Worm (Caenorhabditis elegans) whole organism, young adult: ENCODE measurements around the gene F56C9.6.

Source experiments
- F10E7.11 ChIP-seq: sonication (generic microtip); optimal IDR thresholded peaks from 2 replicates; lab custom pipeline; 2017; ENCODE audit warnings: mild to moderate bottlenecking, missing genetic modification characterization, moderate library complexity, missing compliant biosample characterization
- F22D6.2 ChIP-seq: sonication (generic microtip); optimal IDR thresholded peaks from 2 replicates; lab custom pipeline; 2016; ENCODE audit warnings: mild to moderate bottlenecking, missing genetic modification characterization, missing compliant biosample characterization
- F39B2.1 ChIP-seq: fragments of 200-800 bp; sonication (Bioruptor generic); IDR thresholded peaks from 2 replicates; pipeline ENCODE4 v1.3.6; 2022; ENCODE audit warnings: missing genetic modification reagents, missing genetic modification characterization, missing compliant biosample characterization
- F49E8.2 ChIP-seq: sonication (generic microtip); optimal IDR thresholded peaks from 3 replicates; lab custom pipeline; 2017; ENCODE audit warnings: missing genetic modification characterization, mild to moderate bottlenecking, missing compliant biosample characterization, antibody characterized with exemption, moderate library complexity; ENCODE audit not compliant: insufficient read depth
- F52B5.7 ChIP-seq: sonication (generic microtip); optimal IDR thresholded peaks from 2 replicates; lab custom pipeline; 2016; ENCODE audit warnings: mild to moderate bottlenecking, missing genetic modification characterization, missing compliant biosample characterization
- F57C9.4 ChIP-seq: sonication (generic microtip); optimal IDR thresholded peaks from 2 replicates; lab custom pipeline; 2017; ENCODE audit warnings: mild to moderate bottlenecking, missing genetic modification characterization, missing compliant biosample characterization
- K11D2.4 ChIP-seq: fragments of 200-800 bp; sonication (Bioruptor generic); IDR thresholded peaks from 2 replicates; pipeline ENCODE4 v1.3.6; 2022; ENCODE audit warnings: missing genetic modification reagents, missing genetic modification characterization, missing compliant biosample characterization
- Y53F4B.3 ChIP-seq: fragments of 200-800 bp; sonication (Bioruptor generic); IDR thresholded peaks from 2 replicates; pipeline ENCODE4 v1.3.6; 2022; ENCODE audit warnings: missing genetic modification reagents, missing genetic modification characterization, missing compliant biosample characterization
- Y67H2A.10 ChIP-seq: fragments of 200-800 bp; sonication (Bioruptor generic); conservative IDR thresholded peaks from 2 replicates; pipeline ENCODE4 v1.3.6; 2022; ENCODE audit warnings: missing genetic modification reagents, missing genetic modification characterization, missing compliant biosample characterization
- Y79H2A.3 ChIP-seq: fragments of 200-800 bp; sonication (Bioruptor generic); conservative IDR thresholded peaks from 2 replicates; pipeline ENCODE4 v1.3.6; 2022; ENCODE audit warnings: missing genetic modification reagents, missing genetic modification characterization, missing compliant biosample characterization
- Y95B8A.8 ChIP-seq: fragments of 200-800 bp; sonication (Bioruptor generic); IDR thresholded peaks from 2 replicates; pipeline ENCODE4 v1.3.6; 2022; ENCODE audit warnings: missing genetic modification reagents, missing genetic modification characterization, missing compliant biosample characterization
- ZK185.1 ChIP-seq: sonication (generic microtip); optimal IDR thresholded peaks from 2 replicates; lab custom pipeline; 2016; ENCODE audit warnings: mild to moderate bottlenecking, missing genetic modification characterization, missing compliant biosample characterization; ENCODE audit not compliant: poor library complexity, severe bottlenecking
- akir-1 ChIP-seq: fragments of 200-800 bp; sonication (Bioruptor generic); optimal IDR thresholded peaks from 2 replicates; lab custom pipeline; 2018; ENCODE audit warnings: mild to moderate bottlenecking, missing genetic modification characterization, moderate library complexity, missing compliant biosample characterization
- ama-1 ChIP-seq, 3 experiments: fragments of 150-350 bp in 1 of 3; sonication (generic microtip) in 2 of 3; optimal IDR thresholded peaks; 2 replicates each; lab custom pipeline; 2014 to 2018; ENCODE audit warnings: missing biosample characterization in 2 of 3, missing genetic modification characterization in 2 of 3, missing genetic modification reagents in 2 of 3
- aptf-2 ChIP-seq: fragments of 200-800 bp; sonication (Bioruptor generic); conservative IDR thresholded peaks from 2 replicates; pipeline ENCODE4 v1.3.6; 2022; ENCODE audit warnings: missing genetic modification reagents, missing genetic modification characterization, missing compliant biosample characterization
- aptf-3 ChIP-seq: fragments of 200-800 bp; sonication (Bioruptor generic); IDR thresholded peaks from 2 replicates; pipeline ENCODE4 v1.3.6; 2022; ENCODE audit warnings: missing genetic modification characterization, missing compliant biosample characterization
- bed-1 ChIP-seq: fragments of 200-800 bp; sonication (Bioruptor generic); IDR thresholded peaks from 2 replicates; pipeline ENCODE4 v1.3.6; 2022; ENCODE audit warnings: missing genetic modification reagents, missing genetic modification characterization, missing compliant biosample characterization
- cebp-1 ChIP-seq, 2 experiments: fragments of 200-800 bp in 1 of 2; sonication (Bioruptor generic) in 1 of 2; sonication (generic microtip) in 1 of 2; IDR thresholded peaks in 1 of 2; optimal IDR thresholded peaks in 1 of 2; 2 replicates each; pipeline versions ENCODE4 v1.3.6 to Lab custom; 2017 to 2022; ENCODE audit warnings: missing compliant biosample characterization in 2 of 2, missing genetic modification characterization in 2 of 2, mild to moderate bottlenecking in 1 of 2, missing genetic modification reagents in 1 of 2, moderate library complexity in 1 of 2
- cebp-2 ChIP-seq: fragments of 200-800 bp; sonication (Bioruptor generic); IDR thresholded peaks from 2 replicates; pipeline ENCODE4 v1.3.6; 2022; ENCODE audit warnings: missing genetic modification characterization, missing compliant biosample characterization
- ceh-27 ChIP-seq: fragments of 200-800 bp; sonication (Bioruptor generic); optimal IDR thresholded peaks from 2 replicates; lab custom pipeline; 2018; ENCODE audit warnings: mild to moderate bottlenecking, missing genetic modification characterization, moderate library complexity, missing compliant biosample characterization
- die-1 ChIP-seq: sonication (generic microtip); optimal IDR thresholded peaks from 2 replicates; lab custom pipeline; 2016; ENCODE audit warnings: missing genotype, mild to moderate bottlenecking, missing genetic modification characterization, missing compliant biosample characterization
- dpl-1 ChIP-seq: fragments of 150-350 bp; optimal IDR thresholded peaks from 2 replicates; lab custom pipeline; 2014; ENCODE audit warnings: missing biosample characterization, missing genetic modification reagents, missing genetic modification characterization
- efl-1 ChIP-seq: fragments of 150-350 bp; optimal IDR thresholded peaks from 2 replicates; lab custom pipeline; 2014; ENCODE audit warnings: missing biosample characterization, missing genetic modification reagents, missing genetic modification characterization
- ekl-4 ChIP-seq: fragments of 200-800 bp; sonication (Bioruptor generic); IDR thresholded peaks from 2 replicates; pipeline ENCODE4 v1.3.6; 2022; ENCODE audit warnings: missing genetic modification reagents, missing genetic modification characterization, missing compliant biosample characterization
- him-1 ChIP-seq: sonication (generic microtip); optimal IDR thresholded peaks from 2 replicates; lab custom pipeline; 2016; ENCODE audit warnings: missing genotype, missing genetic modification reagents, missing genetic modification characterization, missing compliant biosample characterization
- lag-1 ChIP-seq: fragments of 200-800 bp; sonication (Bioruptor generic); IDR thresholded peaks from 2 replicates; pipeline ENCODE4 v1.3.6; 2022; ENCODE audit warnings: missing genetic modification reagents, missing genetic modification characterization, missing compliant biosample characterization
- lsl-1 ChIP-seq: fragments of 200-800 bp; sonication (Bioruptor generic); optimal IDR thresholded peaks from 2 replicates; lab custom pipeline; 2018; ENCODE audit warnings: mild to moderate bottlenecking, missing genetic modification characterization, moderate library complexity, missing compliant biosample characterization
- lsy-27 ChIP-seq: sonication (generic microtip); optimal IDR thresholded peaks from 2 replicates; lab custom pipeline; 2017; ENCODE audit warnings: missing genetic modification characterization, mild to moderate bottlenecking, missing compliant biosample characterization, antibody characterized with exemption, missing genotype, borderline replicate concordance; ENCODE audit not compliant: insufficient read depth
- madf-10 ChIP-seq: sonication (generic microtip); optimal IDR thresholded peaks from 2 replicates; lab custom pipeline; 2016; ENCODE audit warnings: mild to moderate bottlenecking, missing genetic modification characterization, missing compliant biosample characterization
- madf-3 ChIP-seq: fragments of 200-800 bp; sonication (Bioruptor generic); IDR thresholded peaks from 2 replicates; pipeline ENCODE4 v1.3.6; 2022; ENCODE audit warnings: missing genetic modification reagents, missing genetic modification characterization, missing compliant biosample characterization
- mcd-1 ChIP-seq: fragments of 200-800 bp; sonication (Bioruptor generic); IDR thresholded peaks from 2 replicates; pipeline ENCODE4 v1.3.6; 2022; ENCODE audit warnings: missing genetic modification reagents, missing genetic modification characterization, missing compliant biosample characterization
- mel-28 ChIP-seq: sonication (generic microtip); optimal IDR thresholded peaks from 2 replicates; lab custom pipeline; 2016; ENCODE audit warnings: borderline replicate concordance, mild to moderate bottlenecking, missing genetic modification characterization, missing compliant biosample characterization
- mes-4 ChIP-seq: sonication (generic microtip); optimal IDR thresholded peaks from 2 replicates; lab custom pipeline; 2016; ENCODE audit warnings: missing genotype, missing genetic modification characterization, missing compliant biosample characterization
- mxl-1 ChIP-seq: sonication (generic microtip); optimal IDR thresholded peaks from 2 replicates; lab custom pipeline; 2016; ENCODE audit warnings: missing genetic modification characterization, missing compliant biosample characterization
- nfyb-1 ChIP-seq: fragments of 200-800 bp; sonication (Bioruptor generic); IDR thresholded peaks from 2 replicates; pipeline ENCODE4 v1.3.6; 2022; ENCODE audit warnings: missing genetic modification reagents, missing genetic modification characterization, missing compliant biosample characterization
- nhr-120 ChIP-seq: fragments of 200-800 bp; sonication (Bioruptor generic); IDR thresholded peaks from 2 replicates; pipeline ENCODE4 v1.3.6; 2022; ENCODE audit warnings: missing genetic modification characterization, missing compliant biosample characterization
- nhr-179 ChIP-seq: sonication (generic microtip); optimal IDR thresholded peaks from 2 replicates; lab custom pipeline; 2016; ENCODE audit warnings: mild to moderate bottlenecking, missing genetic modification characterization, missing compliant biosample characterization
- pha-4 ChIP-seq: fragments of 150-350 bp; sonication (generic microtip); optimal IDR thresholded peaks from 2 replicates; lab custom pipeline; 2014; ENCODE audit warnings: missing biosample characterization, missing genetic modification reagents, missing genetic modification characterization
- rcor-1 ChIP-seq: fragments of 200-800 bp; sonication (Bioruptor generic); IDR thresholded peaks from 2 replicates; pipeline ENCODE4 v1.3.6; 2022; ENCODE audit warnings: missing genetic modification reagents, missing genetic modification characterization, missing compliant biosample characterization
- rec-8 ChIP-seq, 2 experiments: sonication (generic microtip); optimal IDR thresholded peaks; 2 replicates each; lab custom pipeline; 2016; ENCODE audit warnings: mild to moderate bottlenecking in 2 of 2, missing genetic modification characterization in 2 of 2, missing genetic modification reagents in 2 of 2, missing genotype in 2 of 2, missing biosample characterization in 1 of 2, missing compliant biosample characterization in 1 of 2, moderate library complexity in 1 of 2
- rpc-1 ChIP-seq, 2 experiments: fragments of 150-350 bp in 1 of 2; sonication (generic microtip) in 1 of 2; optimal IDR thresholded peaks; 2 replicates each; lab custom pipeline; 2014 to 2018; ENCODE audit warnings: missing biosample characterization in 1 of 2, missing genetic modification characterization in 1 of 2, missing genetic modification reagents in 1 of 2, missing genotype in 1 of 2
- sea-2 ChIP-seq: fragments of 200-800 bp; sonication (Bioruptor generic); IDR thresholded peaks from 2 replicates; pipeline ENCODE4 v1.3.6; 2022; ENCODE audit warnings: missing genetic modification characterization, missing compliant biosample characterization
- snpc-4 ChIP-seq, 5 experiments: fragments of 150-350 bp in 1 of 5; sonication (generic microtip) in 4 of 5; optimal IDR thresholded peaks; 2 replicates each; lab custom pipeline; 2014 to 2018; ENCODE audit warnings: missing genetic modification characterization in 5 of 5, missing biosample characterization in 3 of 5, antibody characterized with exemption in 2 of 5, mild to moderate bottlenecking in 2 of 5, missing compliant biosample characterization in 2 of 5, missing genotype in 2 of 5, moderate library complexity in 2 of 5, missing genetic modification reagents in 1 of 5
- tbp1 ChIP-seq: fragments of 200-800 bp; sonication (Bioruptor generic); optimal IDR thresholded peaks from 2 replicates; lab custom pipeline; 2018; ENCODE audit warnings: mild to moderate bottlenecking, missing genetic modification characterization, missing compliant biosample characterization
- unc-130 ChIP-seq: sonication (generic microtip); optimal IDR thresholded peaks from 2 replicates; lab custom pipeline; 2016; ENCODE audit warnings: missing genetic modification reagents, missing genetic modification characterization, missing compliant biosample characterization
- zfh-2 ChIP-seq: fragments of 200-800 bp; sonication (Bioruptor generic); conservative IDR thresholded peaks from 2 replicates; pipeline ENCODE4 v1.3.6; 2022; ENCODE audit warnings: missing genetic modification reagents, missing genetic modification characterization, missing compliant biosample characterization
- ztf-3 ChIP-seq: fragments of 200-800 bp; sonication (Bioruptor generic); optimal IDR thresholded peaks from 2 replicates; lab custom pipeline; 2018; ENCODE audit warnings: mild to moderate bottlenecking, missing genetic modification characterization, missing compliant biosample characterization

The F56C9.6 gene

DNA sequence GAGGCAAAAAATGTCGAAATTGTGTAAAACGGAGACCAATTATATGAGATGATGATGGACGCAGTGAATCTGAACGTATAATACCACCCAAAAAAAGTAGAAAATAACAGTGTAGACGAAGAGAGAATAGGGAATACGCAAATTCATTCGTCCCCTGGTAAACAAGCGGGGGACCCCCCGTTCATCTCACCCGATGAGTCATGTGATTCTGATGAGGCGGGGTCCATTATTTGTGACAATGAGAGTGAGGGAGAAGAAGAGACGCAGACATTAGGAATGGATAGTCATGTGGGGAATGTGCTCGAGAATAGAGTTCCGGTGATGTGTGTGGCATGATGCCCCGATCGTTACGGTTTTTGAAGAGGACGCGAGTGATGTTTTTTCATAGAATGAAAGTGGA is 38.5 kb downstream of the F56C9.6 start (continued):
- TF ChIP-seq snpc-4 (GFP tag; optimal IDR thresholded peaks at IDR 0.05; lab: Kevin White, UChicago) = no peak
- peak in 1 of 4 experiments; percentile 6 for TF ChIP-seq snpc-4 (tag; optimal IDR thresholded peaks at IDR 0.05; lab: Kevin White, UChicago)
- TF ChIP-seq madf-10 = no peak
- no peak for TF ChIP-seq ZK185.1 (tag; lab: Kevin White, UChicago)
- no peak for TF ChIP-seq efl-1
- no peak for TF ChIP-seq him-1
- TF ChIP-seq cebp-1 (GFP tag; IDR thresholded peaks at IDR 0.05; lab: Robert Waterston, UW) = no peak; the same call in 1 of the 2 replicates
- TF ChIP-seq cebp-1 (tag; optimal IDR thresholded peaks at IDR 0.05; lab: Kevin White, UChicago) = peak; percentile 74
- no peak for TF ChIP-seq Y67H2A.10 (GFP tag; lab: Robert Waterston, UW)
- TF ChIP-seq lag-1 = no peak
- TF ChIP-seq nfyb-1 (GFP tag; lab: Robert Waterston, UW) = peak; percentile 68
- no peak for TF ChIP-seq Y79H2A.3 (GFP tag; lab: Robert Waterston, UW)
- no peak for TF ChIP-seq mxl-1 (tag; lab: Kevin White, UChicago)
- TF ChIP-seq ekl-4 (GFP tag; lab: Robert Waterston, UW) = no peak
- no peak for TF ChIP-seq nhr-179
- TF ChIP-seq dpl-1 (GFP tag; lab: Kevin White, UChicago) = no peak
- no peak for TF ChIP-seq sea-2 (GFP tag; lab: Robert Waterston, UW)
- peak; percentile 37 for TF ChIP-seq ceh-27 (GFP tag; lab: Kevin White, UChicago)
- no peak for TF ChIP-seq F52B5.7 (tag; lab: Kevin White, UChicago)
- TF ChIP-seq F49E8.2 (tag; lab: Kevin White, UChicago) = no peak
- no peak for TF ChIP-seq rec-8 (tag; optimal IDR thresholded peaks at IDR 0.05; lab: Kevin White, UChicago)
- no peak for TF ChIP-seq Y53F4B.3 (GFP tag; lab: Robert Waterston, UW)
- no peak; the same call in 1 of the 2 replicates for TF ChIP-seq zfh-2
- no peak for TF ChIP-seq ama-1 (optimal IDR thresholded peaks at IDR 0.05; lab: Kevin White, UChicago)
- TF ChIP-seq ama-1 (GFP tag; optimal IDR thresholded peaks at IDR 0.05; lab: Kevin White, UChicago) = no peak
- TF ChIP-seq aptf-3 (GFP tag; lab: Robert Waterston, UW) = no peak
- TF ChIP-seq cebp-2 (GFP tag; lab: Robert Waterston, UW) = no peak
- no peak for TF ChIP-seq bed-1 (GFP tag; lab: Robert Waterston, UW)
- no peak for TF ChIP-seq mes-4 (tag; lab: Kevin White, UChicago)
- TF ChIP-seq F57C9.4 (tag; lab: Kevin White, UChicago) = no peak
- TF ChIP-seq pha-4 = no peak
- TF ChIP-seq die-1 = no peak
- TF ChIP-seq ztf-3 = no peak
- TF ChIP-seq lsy-27 (tag; lab: Kevin White, UChicago) = no peak
- TF ChIP-seq mcd-1 (GFP tag; lab: Robert Waterston, UW) = peak; percentile 61
- no peak for TF ChIP-seq mel-28 (tag; lab: Kevin White, UChicago)
- no peak for TF ChIP-seq nhr-120 (GFP tag; lab: Robert Waterston, UW)
- no peak for TF ChIP-seq akir-1 (GFP tag; lab: Kevin White, UChicago)
- no peak for TF ChIP-seq unc-130 (GFP tag; lab: Kevin White, UChicago)
- TF ChIP-seq F10E7.11 (tag; lab: Kevin White, UChicago) = no peak
- TF ChIP-seq lsl-1 (GFP tag; lab: Kevin White, UChicago) = no peak
- no peak for TF ChIP-seq F39B2.1
- TF ChIP-seq tbp1 (GFP tag; lab: Kevin White, UChicago) = peak; percentile 39
- TF ChIP-seq rcor-1 (GFP tag; lab: Robert Waterston, UW) = no peak
- no peak for TF ChIP-seq K11D2.4
- no peak for TF ChIP-seq Y95B8A.8 (GFP tag; lab: Robert Waterston, UW)
- no peak for TF ChIP-seq madf-3 (GFP tag; lab: Robert Waterston, UW)
- no peak for TF ChIP-seq F22D6.2 (tag; lab: Kevin White, UChicago)
- no peak for TF ChIP-seq aptf-2 (GFP tag; lab: Robert Waterston, UW)
- TF ChIP-seq rpc-1 (optimal IDR thresholded peaks at IDR 0.05; lab: Kevin White, UChicago) = no peak
- TF ChIP-seq rpc-1 (tag; optimal IDR thresholded peaks at IDR 0.05; lab: Kevin White, UChicago) = no peak
